Fruit fly (Drosophila melanogaster): Measurements from ENCODE around the gene Moca-cyp.

- no peak for TF ChIP-seq Ets21C (GFP tag; optimal IDR thresholded peaks at IDR 0.05)
- no peak for TF ChIP-seq Lpt (GFP tag; optimal IDR thresholded peaks at IDR 0.05)
Observed at dm6 chr3R:28292498-28292897, 47.6 kb upstream of the Moca-cyp start, which contains the start of gene Mst98Cb.
